Fruit fly (Drosophila melanogaster) whole organism, embryonic: ENCODE results near the gene CG15347.

Experiments
- Bgb ChIP-seq: fragments of 200-800 bp; sonication (Bioruptor generic); IDR thresholded peaks from 2 replicates; pipeline ENCODE4 v1.3.6; 2022; ENCODE audit warnings: missing biosample characterization, missing genetic modification characterization; ENCODE audit not compliant: partially characterized antibody
- Blimp-1 ChIP-seq: fragments of 200-800 bp; sonication (Bioruptor generic); optimal IDR thresholded peaks from 3 replicates; lab custom pipeline; 2018; ENCODE audit warnings: missing biosample characterization, missing genetic modification characterization, mild to moderate bottlenecking, moderate library complexity, missing genetic modification reagents
- C15 ChIP-seq: fragments of 200-800 bp; sonication (Bioruptor generic); IDR thresholded peaks from 3 replicates; pipeline ENCODE4 v1.3.6; 2022; ENCODE audit warnings: missing biosample characterization, missing genetic modification characterization
- CG10431 ChIP-seq: fragments of 200-800 bp; sonication (Bioruptor generic); optimal IDR thresholded peaks from 3 replicates; lab custom pipeline; 2018; ENCODE audit warnings: missing biosample characterization, mild to moderate bottlenecking, missing genetic modification characterization
- CG10565 ChIP-seq: fragments of 200-800 bp; sonication (Bioruptor generic); optimal IDR thresholded peaks from 3 replicates; lab custom pipeline; 2016; ENCODE audit warnings: missing biosample characterization, mild to moderate bottlenecking, missing genetic modification characterization
- CG10654 ChIP-seq: fragments of 200-800 bp; sonication (Bioruptor generic); optimal IDR thresholded peaks from 2 replicates; lab custom pipeline; 2016; ENCODE audit warnings: missing biosample characterization, missing genetic modification characterization
- CG11093 ChIP-seq: fragments of 200-800 bp; sonication (Bioruptor generic); IDR thresholded peaks from 3 replicates; pipeline ENCODE4 v1.3.6; 2022; ENCODE audit warnings: missing biosample characterization, missing genetic modification characterization
- CG11398 ChIP-seq: fragments of 200-800 bp; sonication (Bioruptor generic); optimal IDR thresholded peaks from 2 replicates; lab custom pipeline; 2016; ENCODE audit warnings: missing biosample characterization, missing genetic modification characterization
- CG12104 ChIP-seq: fragments of 200-800 bp; sonication (Bioruptor generic); optimal IDR thresholded peaks from 3 replicates; lab custom pipeline; 2016; ENCODE audit warnings: missing biosample characterization, missing genetic modification characterization
- CG13123 ChIP-seq: fragments of 200-800 bp; sonication (Bioruptor generic); optimal IDR thresholded peaks from 2 replicates; lab custom pipeline; 2016; ENCODE audit warnings: missing biosample characterization, missing genetic modification characterization
- CG13424 ChIP-seq: fragments of 200-800 bp; sonication (Bioruptor generic); optimal IDR thresholded peaks from 2 replicates; lab custom pipeline; 2019; ENCODE audit warnings: missing biosample characterization, mild to moderate bottlenecking, missing genetic modification characterization, moderate library complexity
- CG13894 ChIP-seq: fragments of 200-800 bp; sonication (Bioruptor generic); optimal IDR thresholded peaks from 3 replicates; lab custom pipeline; 2018; ENCODE audit warnings: missing biosample characterization, mild to moderate bottlenecking, missing genetic modification characterization, moderate library complexity
- CG14441 ChIP-seq: fragments of 200-800 bp; sonication (Bioruptor generic); IDR thresholded peaks from 2 replicates; pipeline ENCODE4 v1.3.6; 2022; ENCODE audit warnings: missing biosample characterization, missing genetic modification characterization
- CG14860 ChIP-seq: fragments of 200-800 bp; sonication (Bioruptor generic); IDR thresholded peaks from 3 replicates; pipeline ENCODE4 v1.3.6; 2022; ENCODE audit warnings: missing biosample characterization, missing genetic modification characterization; ENCODE audit not compliant: partially characterized antibody
- CG1529 ChIP-seq: fragments of 200-800 bp; sonication (Bioruptor generic); optimal IDR thresholded peaks from 3 replicates; lab custom pipeline; 2018; ENCODE audit warnings: missing biosample characterization, missing genetic modification characterization
- CG1603 ChIP-seq: fragments of 200-800 bp; sonication (Bioruptor generic); optimal IDR thresholded peaks from 2 replicates; lab custom pipeline; 2019; ENCODE audit warnings: missing biosample characterization, mild to moderate bottlenecking, missing genetic modification characterization, moderate library complexity
- CG1647 ChIP-seq: fragments of 200-800 bp; sonication (Bioruptor generic); optimal IDR thresholded peaks from 3 replicates; lab custom pipeline; 2016; ENCODE audit warnings: missing biosample characterization, missing genetic modification characterization
- CG17328 ChIP-seq: fragments of 200-800 bp; sonication (Bioruptor generic); IDR thresholded peaks from 2 replicates; pipeline ENCODE4 v1.3.6; 2022; ENCODE audit warnings: missing biosample characterization, missing genetic modification characterization
- CG17829 ChIP-seq: fragments of 200-800 bp; optimal IDR thresholded peaks from 2 replicates; lab custom pipeline; 2019; ENCODE audit warnings: missing biosample characterization, mild to moderate bottlenecking, missing genetic modification characterization, moderate library complexity
- CG18262 ChIP-seq: fragments of 200-800 bp; optimal IDR thresholded peaks from 3 replicates; lab custom pipeline; 2019; ENCODE audit warnings: missing biosample characterization, mild to moderate bottlenecking, missing genetic modification characterization, moderate library complexity
- CG31441 ChIP-seq: fragments of 200-800 bp; sonication (Bioruptor generic); IDR thresholded peaks from 2 replicates; pipeline ENCODE4 v1.3.6; 2022; ENCODE audit warnings: missing biosample characterization, missing genetic modification characterization
- CG4820 ChIP-seq: fragments of 200-800 bp; sonication (Bioruptor generic); optimal IDR thresholded peaks from 3 replicates; lab custom pipeline; 2016; ENCODE audit warnings: missing biosample characterization, missing genetic modification characterization
- CG6272 ChIP-seq: fragments of 200-800 bp; sonication (Bioruptor generic); IDR thresholded peaks from 2 replicates; pipeline ENCODE4 v1.3.6; 2022; ENCODE audit warnings: missing biosample characterization, missing genetic modification characterization
- CG7271 ChIP-seq: fragments of 200-800 bp; sonication (Bioruptor generic); optimal IDR thresholded peaks from 2 replicates; lab custom pipeline; 2018; ENCODE audit warnings: missing biosample characterization, mild to moderate bottlenecking, missing genetic modification characterization, moderate library complexity
- CG7372 ChIP-seq: fragments of 200-800 bp; sonication (Bioruptor generic); IDR thresholded peaks from 2 replicates; pipeline ENCODE4 v1.3.6; 2022; ENCODE audit warnings: missing biosample characterization, missing genetic modification characterization
- CG9727 ChIP-seq: fragments of 200-800 bp; sonication (Bioruptor generic); optimal IDR thresholded peaks from 3 replicates; lab custom pipeline; 2017; ENCODE audit warnings: missing biosample characterization, mild to moderate bottlenecking, missing genetic modification characterization
- CTCF ChIP-seq: fragments of 200-800 bp; sonication (Bioruptor generic); optimal IDR thresholded peaks from 2 replicates; lab custom pipeline; 2017; ENCODE audit warnings: missing biosample characterization, mild to moderate bottlenecking, missing genetic modification characterization, moderate library complexity
- Doc3 ChIP-seq: fragments of 200-800 bp; sonication (Bioruptor generic); IDR thresholded peaks from 3 replicates; pipeline ENCODE4 v1.3.6; 2022; ENCODE audit warnings: missing biosample characterization, missing genetic modification characterization; ENCODE audit not compliant: partially characterized antibody
- Drgx ChIP-seq: fragments of 200-800 bp; sonication (Bioruptor generic); IDR thresholded peaks from 2 replicates; pipeline ENCODE4 v1.3.6; 2022; ENCODE audit warnings: missing biosample characterization, missing genetic modification characterization
- Fer1 ChIP-seq: fragments of 200-800 bp; sonication (Bioruptor generic); optimal IDR thresholded peaks from 2 replicates; lab custom pipeline; 2017; ENCODE audit warnings: missing biosample characterization, mild to moderate bottlenecking, missing genetic modification characterization
- Oli ChIP-seq: fragments of 200-800 bp; sonication (Bioruptor generic); optimal IDR thresholded peaks from 2 replicates; lab custom pipeline; 2018; ENCODE audit warnings: missing biosample characterization, mild to moderate bottlenecking, missing genetic modification characterization, moderate library complexity
- ash1 ChIP-seq: fragments of 200-800 bp; sonication (Bioruptor generic); optimal IDR thresholded peaks from 2 replicates; lab custom pipeline; 2018; ENCODE audit warnings: missing biosample characterization, mild to moderate bottlenecking, missing genetic modification characterization
- chinmo ChIP-seq: fragments of 200-800 bp; sonication (Bioruptor generic); IDR thresholded peaks from 4 replicates; pipeline ENCODE4 v1.3.6; 2022; ENCODE audit warnings: missing biosample characterization, missing genetic modification characterization; ENCODE audit not compliant: partially characterized antibody
- da ChIP-seq: fragments of 200-800 bp; sonication (Bioruptor generic); optimal IDR thresholded peaks from 2 replicates; lab custom pipeline; 2016; ENCODE audit warnings: missing biosample characterization, missing genetic modification characterization
- gce ChIP-seq: fragments of 200-800 bp; sonication (Bioruptor generic); IDR thresholded peaks from 3 replicates; pipeline ENCODE4 v1.3.6; 2022; ENCODE audit warnings: missing biosample characterization, missing genetic modification characterization
- gem ChIP-seq: fragments of 200-800 bp; sonication (Bioruptor generic); optimal IDR thresholded peaks from 2 replicates; lab custom pipeline; 2019; ENCODE audit warnings: missing biosample characterization, mild to moderate bottlenecking, missing genetic modification characterization, moderate library complexity
- h ChIP-seq: fragments of >200 bp; optimal IDR thresholded peaks from 2 replicates; lab custom pipeline; 2017
- hbn ChIP-seq: fragments of 200-800 bp; sonication (Bioruptor generic); IDR thresholded peaks from 2 replicates; pipeline ENCODE4 v1.3.6; 2022; ENCODE audit warnings: missing biosample characterization, missing genetic modification characterization; ENCODE audit not compliant: partially characterized antibody
- insv ChIP-seq, 2 experiments: fragments of 200-800 bp; sonication (Bioruptor generic); optimal IDR thresholded peaks; 3 replicates each; lab custom pipeline; 2016 to 2018; ENCODE audit warnings: missing biosample characterization in 2 of 2, missing genetic modification characterization in 2 of 2
- maf-S ChIP-seq: fragments of 200-800 bp; sonication (Bioruptor generic); optimal IDR thresholded peaks from 2 replicates; lab custom pipeline; 2016; ENCODE audit warnings: missing biosample characterization, missing genetic modification characterization
- nerfin-1 ChIP-seq: fragments of 200-800 bp; sonication (Bioruptor generic); optimal IDR thresholded peaks from 3 replicates; lab custom pipeline; 2019; ENCODE audit warnings: missing biosample characterization, mild to moderate bottlenecking, missing genetic modification characterization, moderate library complexity
- pb ChIP-seq: fragments of 200-800 bp; sonication (Bioruptor generic); optimal IDR thresholded peaks from 3 replicates; lab custom pipeline; 2016; ENCODE audit warnings: missing biosample characterization, missing genetic modification characterization
- pum ChIP-seq: fragments of 200-800 bp; sonication (Bioruptor generic); optimal IDR thresholded peaks from 2 replicates; lab custom pipeline; 2016; ENCODE audit warnings: missing biosample characterization, missing genetic modification characterization
- ranshi ChIP-seq: fragments of 200-800 bp; sonication (Bioruptor generic); IDR thresholded peaks from 2 replicates; pipeline ENCODE4 v1.3.6; 2022; ENCODE audit warnings: missing biosample characterization, missing genetic modification characterization
- ro ChIP-seq: fragments of 200-800 bp; sonication (Bioruptor generic); IDR thresholded peaks from 2 replicates; pipeline ENCODE4 v1.3.6; 2022; ENCODE audit warnings: missing biosample characterization, missing genetic modification characterization
- sqz ChIP-seq: fragments of 200-800 bp; sonication (Bioruptor generic); optimal IDR thresholded peaks from 3 replicates; lab custom pipeline; 2018; ENCODE audit warnings: missing biosample characterization, mild to moderate bottlenecking, missing genetic modification characterization
- stwl ChIP-seq: fragments of 200-800 bp; sonication (Bioruptor generic); optimal IDR thresholded peaks from 3 replicates; lab custom pipeline; 2018; ENCODE audit warnings: missing biosample characterization, mild to moderate bottlenecking, missing genetic modification characterization, moderate library complexity
- tna ChIP-seq: fragments of 200-800 bp; sonication (Bioruptor generic); IDR thresholded peaks from 2 replicates; pipeline ENCODE4 v1.3.6; 2022; ENCODE audit warnings: missing biosample characterization, missing genetic modification characterization; ENCODE audit not compliant: partially characterized antibody
- vfl ChIP-seq: fragments of 200-800 bp; sonication (Bioruptor generic); optimal IDR thresholded peaks from 2 replicates; lab custom pipeline; 2016; ENCODE audit warnings: missing biosample characterization, missing genetic modification characterization
- wdn ChIP-seq: fragments of 200-800 bp; sonication (Bioruptor generic); IDR thresholded peaks from 2 replicates; pipeline ENCODE4 v1.3.6; 2022; ENCODE audit warnings: missing biosample characterization, missing genetic modification characterization
- zf30C ChIP-seq: fragments of 200-800 bp; sonication (Bioruptor generic); optimal IDR thresholded peaks from 3 replicates; lab custom pipeline; 2018; ENCODE audit warnings: missing biosample characterization, mild to moderate bottlenecking, missing genetic modification characterization

The CG15347 gene

dm6 chrX:8420772-8421448 lies 39.8 kb downstream of the CG15347 start (continued):
- TF ChIP-seq CG6272 (GFP tag; lab: Robert Waterston, UW) (no peak), da (no peak), chinmo (GFP tag; lab: Robert Waterston, UW) (peak; percentile 89; the same call in 3 of the 4 replicates), h (no peak), CG1603 (no peak), ro (GFP tag; lab: Robert Waterston, UW) (no peak), Doc3 (GFP tag; lab: Robert Waterston, UW) (no peak), CG7271 (tag; lab: Kevin White, UChicago) (no peak), CG13123 (GFP tag; lab: Kevin White, UChicago) (no peak), Oli (tag; lab: Kevin White, UChicago) (no peak), CG4820 (GFP tag; lab: Kevin White, UChicago) (no peak), CG11093 (GFP tag; lab: Robert Waterston, UW) (no peak), CG10654 (GFP tag; lab: Kevin White, UChicago) (no peak), Blimp-1 (GFP tag; lab: Kevin White, UChicago) (peak; percentile 16), zf30C (GFP tag; lab: Kevin White, UChicago) (no peak), gce (GFP tag; lab: Robert Waterston, UW) (no peak), pum (GFP tag; lab: Kevin White, UChicago) (no peak), CG18262 (tag; lab: Kevin White, UChicago) (no peak), tna (GFP tag; lab: Robert Waterston, UW) (no peak), CG17829 (tag; lab: Kevin White, UChicago) (peak; percentile 3), CG12104 (GFP tag; lab: Kevin White, UChicago) (no peak), maf-S (GFP tag; lab: Kevin White, UChicago) (no peak), pb (GFP tag; lab: Kevin White, UChicago) (no peak), CG17328 (GFP tag; lab: Robert Waterston, UW) (no peak), CG14441 (no peak), wdn (GFP tag; lab: Robert Waterston, UW) (no peak; the same call in 1 of the 2 replicates), Bgb (GFP tag; lab: Robert Waterston, UW) (no peak), CG14860 (no peak), insv (GFP tag; optimal IDR thresholded peaks at IDR 0.05; lab: Kevin White, UChicago) (no peak), ash1 (GFP tag; lab: Kevin White, UChicago) (no peak), vfl (GFP tag; lab: Kevin White, UChicago) (no peak), Fer1 (GFP tag; lab: Kevin White, UChicago) (peak; percentile 25), stwl (tag; lab: Kevin White, UChicago) (peak; percentile 60), CG13894 (tag; lab: Kevin White, UChicago) (no peak), gem (tag; lab: Kevin White, UChicago) (no peak), ranshi (no peak), nerfin-1 (peak; percentile 2), CG1529 (GFP tag; lab: Kevin White, UChicago) (peak; percentile 23), hbn (GFP tag; lab: Robert Waterston, UW) (peak; percentile 21; the same call in 1 of the 2 replicates), CG11398 (GFP tag; lab: Kevin White, UChicago) (no peak), CG13424 (tag; lab: Kevin White, UChicago) (no peak), CG31441 (GFP tag; lab: Robert Waterston, UW) (no peak), CG9727 (no peak), sqz (GFP tag; lab: Kevin White, UChicago) (peak; percentile 60), CTCF (no peak), C15 (no peak), CG7372 (no peak), CG10565 (GFP tag; lab: Kevin White, UChicago) (no peak), CG1647 (GFP tag; lab: Kevin White, UChicago) (no peak), Drgx (GFP tag; lab: Robert Waterston, UW) (peak; percentile 60), CG10431 (GFP tag; lab: Kevin White, UChicago) (no peak)
